In the genomic region with DNA sequence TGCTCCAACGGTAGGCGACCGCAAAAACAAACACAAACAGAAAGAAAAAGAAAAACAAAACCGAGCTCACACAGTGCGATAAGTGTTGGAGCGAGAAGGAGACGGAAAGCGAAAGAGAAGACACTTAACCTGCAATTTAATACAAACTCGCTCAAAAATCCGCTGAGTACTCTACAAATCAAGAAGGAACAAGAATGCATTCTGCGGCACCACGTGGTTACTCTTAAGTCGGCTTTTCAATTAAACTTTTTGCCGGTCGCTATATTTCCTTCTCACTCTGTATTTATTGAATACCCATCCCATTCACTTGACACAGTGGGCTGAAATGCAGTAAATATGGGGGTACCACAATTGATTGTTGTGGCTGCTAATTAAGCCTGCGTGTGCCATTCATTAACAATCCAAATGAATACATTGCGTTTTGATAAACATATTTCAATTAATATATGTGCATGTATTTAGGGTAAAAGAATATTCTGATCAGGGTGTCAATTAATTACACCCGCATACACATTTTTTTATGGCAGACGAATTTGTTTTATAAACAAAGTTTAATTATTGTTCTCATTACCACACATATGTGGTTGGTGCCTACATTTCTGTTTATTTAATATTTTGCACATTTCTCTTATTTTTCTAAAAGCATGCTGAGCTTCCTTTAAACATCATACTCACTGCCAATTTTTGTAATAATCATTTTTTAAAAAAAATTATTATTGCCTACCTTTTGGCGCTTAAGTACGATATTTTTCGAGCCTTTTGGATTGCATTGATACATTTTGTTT, we compare ENCODE assay signal across 5 fruit fly cellular contexts.
TF ChIP-seq lines count a peak whose summit lies in the region.

No protein-coding gene starts in this region.

- no peak for TF ChIP-seq CTCF in whole organism, embryonic (GFP tag; optimal IDR thresholded peaks at IDR 0.05; lab: Kevin White, UChicago)

TF ChIP-seq in whole organism, adult, 20 proteins besides CTCF, POLR2A, EP300 and RAD21 (continues in another document):
- no peak for TF ChIP-seq CG12768 (GFP tag; optimal IDR thresholded peaks at IDR 0.05; lab: Kevin White, UChicago)
- TF ChIP-seq Crg-1 (GFP tag; optimal IDR thresholded peaks at IDR 0.05; lab: Kevin White, UChicago), result no peak
- TF ChIP-seq CG5204 (GFP tag; optimal IDR thresholded peaks at IDR 0.05; lab: Kevin White, UChicago), result no peak
- TF ChIP-seq kay (GFP tag; lab: Kevin White, UChicago; ENCODE audit: borderline replicate concordance), result peak; percentile 52
- TF ChIP-seq CG14711 (tag; optimal IDR thresholded peaks at IDR 0.05; lab: Kevin White, UChicago), result no peak
- TF ChIP-seq tj (GFP tag; optimal IDR thresholded peaks at IDR 0.05; lab: Kevin White, UChicago), result peak; percentile 97
- TF ChIP-seq ovo (GFP tag; optimal IDR thresholded peaks at IDR 0.05; lab: Kevin White, UChicago), result no peak
- no peak for TF ChIP-seq CG11617 (GFP tag; optimal IDR thresholded peaks at IDR 0.05; lab: Kevin White, UChicago)
- no peak for TF ChIP-seq CG33017 (tag; optimal IDR thresholded peaks at IDR 0.05; lab: Kevin White, UChicago)
- TF ChIP-seq cic (GFP tag; optimal IDR thresholded peaks at IDR 0.05; lab: Kevin White, UChicago), result peak; percentile 95
- no peak for TF ChIP-seq cnc (optimal IDR thresholded peaks at IDR 0.05; lab: Kevin White, UChicago)
- peak; percentile 39 for TF ChIP-seq pad (GFP tag; optimal IDR thresholded peaks at IDR 0.05; lab: Kevin White, UChicago)
- TF ChIP-seq Hr96 (GFP tag; optimal IDR thresholded peaks at IDR 0.05; lab: Kevin White, UChicago), result no peak
- TF ChIP-seq Mnt (GFP tag; optimal IDR thresholded peaks at IDR 0.05; lab: Kevin White, UChicago), result peak; percentile 76
- no peak for TF ChIP-seq CG1620 (GFP tag; optimal IDR thresholded peaks at IDR 0.05; lab: Kevin White, UChicago)
- no peak for TF ChIP-seq CG7045 (GFP tag; optimal IDR thresholded peaks at IDR 0.05; lab: Kevin White, UChicago)
- TF ChIP-seq Clk (GFP tag; optimal IDR thresholded peaks at IDR 0.05; lab: Kevin White, UChicago), result no peak

TF ChIP-seq in whole organism, embryonic, 481 proteins besides CTCF, POLR2A, EP300 and RAD21 (continues in another document):
- TF ChIP-seq TFAM (GFP tag; optimal IDR thresholded peaks at IDR 0.05; lab: Kevin White, UChicago) (no peak), corto (GFP tag; optimal IDR thresholded peaks at IDR 0.05; lab: Kevin White, UChicago) (no peak), lab (GFP tag; optimal IDR thresholded peaks at IDR 0.05; lab: Kevin White, UChicago) (peak; percentile 23), sisA (GFP tag; IDR thresholded peaks at IDR 0.05; lab: Robert Waterston, UW) (no peak; the same call in 1 of the 2 replicates), Lhr (GFP tag; optimal IDR thresholded peaks at IDR 0.05; lab: Kevin White, UChicago) (no peak), CG13296 (GFP tag; optimal IDR thresholded peaks at IDR 0.05; lab: Kevin White, UChicago) (peak; percentile 13), twi (tag; optimal IDR thresholded peaks at IDR 0.05; lab: Kevin White, UChicago) (no peak), Atf3 (GFP tag; optimal IDR thresholded peaks at IDR 0.05; lab: Kevin White, UChicago) (no peak), dimm (GFP tag; IDR thresholded peaks at IDR 0.05; lab: Robert Waterston, UW) (no peak), CG13775 (GFP tag; optimal IDR thresholded peaks at IDR 0.05; lab: Kevin White, UChicago) (peak; percentile 40), Dref (GFP tag; IDR thresholded peaks at IDR 0.05; lab: Robert Waterston, UW) (no peak), tio (GFP tag; optimal IDR thresholded peaks at IDR 0.05; lab: Kevin White, UChicago) (peak; percentile 60), abd-A (tag; optimal IDR thresholded peaks at IDR 0.05; lab: Kevin White, UChicago) (no peak), nom (GFP tag; optimal IDR thresholded peaks at IDR 0.05; lab: Kevin White, UChicago) (peak; percentile 3), B-H1 (GFP tag; IDR thresholded peaks at IDR 0.05; lab: Robert Waterston, UW) (no peak), h (optimal IDR thresholded peaks at IDR 0.05; lab: Kevin White, UChicago) (no peak), CG30431 (GFP tag; optimal IDR thresholded peaks at IDR 0.05; lab: Kevin White, UChicago) (no peak)

TF ChIP-seq in whole organism, prepupa, 60 proteins besides CTCF, POLR2A, EP300 and RAD21 (continues in another document):
- TF ChIP-seq CG34406 (GFP tag; optimal IDR thresholded peaks at IDR 0.05; lab: Kevin White, UChicago), result no peak
- peak; percentile 27 for TF ChIP-seq Hr4 (GFP tag; optimal IDR thresholded peaks at IDR 0.05; lab: Kevin White, UChicago)
- peak; percentile 37 for TF ChIP-seq vri (GFP tag; optimal IDR thresholded peaks at IDR 0.05; lab: Kevin White, UChicago)
- TF ChIP-seq eg (GFP tag; IDR thresholded peaks at IDR 0.05; lab: Robert Waterston, UW), result 0 out of 3 replicates have a peak, but pooled peaks have one; percentile 9
- TF ChIP-seq CG10669 (GFP tag; optimal IDR thresholded peaks at IDR 0.05; lab: Kevin White, UChicago), result no peak
- peak; percentile 37 for TF ChIP-seq CG6276 (GFP tag; optimal IDR thresholded peaks at IDR 0.05; lab: Kevin White, UChicago)
- peak; percentile 26 for TF ChIP-seq lz (GFP tag; optimal IDR thresholded peaks at IDR 0.05; lab: Kevin White, UChicago)
- TF ChIP-seq acj6 (GFP tag; optimal IDR thresholded peaks at IDR 0.05; lab: Kevin White, UChicago), result no peak
- TF ChIP-seq CG16779 (tag; optimal IDR thresholded peaks at IDR 0.05; lab: Kevin White, UChicago), result no peak
- TF ChIP-seq CG11762 (GFP tag; optimal IDR thresholded peaks at IDR 0.05; lab: Kevin White, UChicago; ENCODE audit: insufficient read depth), result no peak
- TF ChIP-seq Gug (GFP tag; IDR thresholded peaks at IDR 0.05; lab: Robert Waterston, UW), result no peak
- no peak for TF ChIP-seq CG11902 (GFP tag; optimal IDR thresholded peaks at IDR 0.05; lab: Kevin White, UChicago)
- TF ChIP-seq CG11294 (GFP tag; IDR thresholded peaks at IDR 0.05; lab: Robert Waterston, UW), result no peak
- no peak for TF ChIP-seq Ets96B (tag; optimal IDR thresholded peaks at IDR 0.05; lab: Kevin White, UChicago)
- no peak for TF ChIP-seq fd85E (GFP tag; optimal IDR thresholded peaks at IDR 0.05; lab: Kevin White, UChicago)
- TF ChIP-seq Ets21C (GFP tag; optimal IDR thresholded peaks at IDR 0.05; lab: Kevin White, UChicago), result no peak
- TF ChIP-seq Eip78C (GFP tag; lab: Kevin White, UChicago), result peak; percentile 84
- TF ChIP-seq CG6808 (GFP tag; optimal IDR thresholded peaks at IDR 0.05; lab: Kevin White, UChicago), result no peak

TF ChIP-seq in whole organism, pupa, 21 proteins besides CTCF, POLR2A, EP300 and RAD21:
- TF ChIP-seq CG8159 (tag; optimal IDR thresholded peaks at IDR 0.05; lab: Kevin White, UChicago), result peak; percentile 32
- peak; percentile 28; the same call in 1 of the 2 replicates for TF ChIP-seq Ets98B (GFP tag; IDR thresholded peaks at IDR 0.05; lab: Robert Waterston, UW)
- TF ChIP-seq fd96Ca (GFP tag; IDR thresholded peaks at IDR 0.05; lab: Robert Waterston, UW), result peak; percentile 49; the same call in 1 of the 3 replicates
- no peak for TF ChIP-seq CG8301 (tag; optimal IDR thresholded peaks at IDR 0.05; lab: Kevin White, UChicago)
- peak; percentile 21 for TF ChIP-seq gl (tag; optimal IDR thresholded peaks at IDR 0.05; lab: Kevin White, UChicago)
- TF ChIP-seq rn (GFP tag; IDR thresholded peaks at IDR 0.05; lab: Robert Waterston, UW), result no peak
- no peak for TF ChIP-seq CG10348 (GFP tag; IDR thresholded peaks at IDR 0.05; lab: Robert Waterston, UW)
- TF ChIP-seq CG4496 (GFP tag; IDR thresholded peaks at IDR 0.05; lab: Robert Waterston, UW), result no peak
- TF ChIP-seq CG14655 (GFP tag; optimal IDR thresholded peaks at IDR 0.05; lab: Kevin White, UChicago), result peak; percentile 16
- TF ChIP-seq CG17806 (tag; optimal IDR thresholded peaks at IDR 0.05; lab: Kevin White, UChicago), result peak; percentile 13
- peak; percentile 19 for TF ChIP-seq Pif1A (GFP tag; optimal IDR thresholded peaks at IDR 0.05; lab: Kevin White, UChicago)
- no peak for TF ChIP-seq CG13204 (GFP tag; optimal IDR thresholded peaks at IDR 0.05; lab: Kevin White, UChicago)
- peak; percentile 59 for TF ChIP-seq EcR (GFP tag; optimal IDR thresholded peaks at IDR 0.05; lab: Kevin White, UChicago)
- 0 out of 2 replicates have a peak, but pooled peaks have one; percentile 7 for TF ChIP-seq CG32121 (GFP tag; IDR thresholded peaks at IDR 0.05; lab: Robert Waterston, UW)
- no peak for TF ChIP-seq CG12605 (GFP tag; IDR thresholded peaks at IDR 0.05; lab: Robert Waterston, UW)
TF ChIP-seq in whole organism, pupa: peak in this region for 9.

TF ChIP-seq in whole organism, wandering third instar larva, 38 proteins besides CTCF, POLR2A, EP300 and RAD21:
- TF ChIP-seq woc (GFP tag; optimal IDR thresholded peaks at IDR 0.05; lab: Kevin White, UChicago) (peak; percentile 8), Hr83 (GFP tag; optimal IDR thresholded peaks at IDR 0.05; lab: Kevin White, UChicago; ENCODE audit: poor library complexity, severe bottlenecking) (no peak), h (GFP tag; optimal IDR thresholded peaks at IDR 0.05; lab: Kevin White, UChicago) (no peak), sv (GFP tag; optimal IDR thresholded peaks at IDR 0.05; lab: Kevin White, UChicago) (peak; percentile 14), foxo (GFP tag; optimal IDR thresholded peaks at IDR 0.05; lab: Kevin White, UChicago) (peak in 1 of 2 experiments; percentile 45), fru (GFP tag; optimal IDR thresholded peaks at IDR 0.05; lab: Kevin White, UChicago) (no peak), dmrt93B (GFP tag; optimal IDR thresholded peaks at IDR 0.05; lab: Kevin White, UChicago) (peak; percentile 2), Rel (GFP tag; optimal IDR thresholded peaks at IDR 0.05; lab: Kevin White, UChicago) (no peak), Rel (tag; optimal IDR thresholded peaks at IDR 0.05; lab: Kevin White, UChicago) (peak; percentile 35)
